Fruit fly (Drosophila melanogaster) whole organism, embryonic: ENCODE results near the gene Eig71Ej.
A peak's percentile ranks its signal among the peaks of the same experiment; 100 is the strongest.

Source experiments
- Asciz ChIP-seq: fragments of 200-800 bp; sonication (Bioruptor generic); optimal IDR thresholded peaks from 2 replicates; lab custom pipeline; 2017; ENCODE audit warnings: missing biosample characterization, mild to moderate bottlenecking, missing genetic modification characterization, missing genetic modification reagents
- BtbVII ChIP-seq: fragments of 200-800 bp; sonication (Bioruptor generic); optimal IDR thresholded peaks from 3 replicates; lab custom pipeline; 2017; ENCODE audit warnings: missing biosample characterization, mild to moderate bottlenecking, missing genetic modification characterization
- CG10565 ChIP-seq: fragments of 200-800 bp; sonication (Bioruptor generic); optimal IDR thresholded peaks from 3 replicates; lab custom pipeline; 2016; ENCODE audit warnings: missing biosample characterization, mild to moderate bottlenecking, missing genetic modification characterization
- CG12219 ChIP-seq: fragments of 200-800 bp; sonication (Bioruptor generic); optimal IDR thresholded peaks from 3 replicates; lab custom pipeline; 2018; ENCODE audit warnings: missing biosample characterization, mild to moderate bottlenecking, missing genetic modification characterization
- CG12769 ChIP-seq: fragments of 200-800 bp; sonication (Bioruptor generic); optimal IDR thresholded peaks from 2 replicates; lab custom pipeline; 2019; ENCODE audit warnings: missing biosample characterization, mild to moderate bottlenecking, missing genetic modification characterization, moderate library complexity
- CG14667 ChIP-seq: fragments of 200-800 bp; sonication (Bioruptor generic); IDR thresholded peaks from 2 replicates; pipeline ENCODE4 v1.3.6; 2022; ENCODE audit warnings: missing biosample characterization, missing genetic modification characterization
- CG14710 ChIP-seq: fragments of 200-800 bp; sonication (Bioruptor generic); optimal IDR thresholded peaks from 3 replicates; lab custom pipeline; 2019; ENCODE audit warnings: missing biosample characterization, mild to moderate bottlenecking, missing genetic modification characterization, moderate library complexity
- CG15269 ChIP-seq: fragments of 200-800 bp; sonication (Bioruptor generic); optimal IDR thresholded peaks from 2 replicates; lab custom pipeline; 2018; ENCODE audit warnings: missing biosample characterization, mild to moderate bottlenecking, missing genetic modification characterization, moderate library complexity
- CG15696 ChIP-seq: fragments of 200-800 bp; sonication (Bioruptor generic); optimal IDR thresholded peaks from 2 replicates; lab custom pipeline; 2019; ENCODE audit warnings: missing biosample characterization, mild to moderate bottlenecking, missing genetic modification characterization, moderate library complexity
- CG1602 ChIP-seq: fragments of 200-800 bp; sonication (Bioruptor generic); optimal IDR thresholded peaks from 3 replicates; lab custom pipeline; 2016; ENCODE audit warnings: missing biosample characterization, missing genetic modification characterization
- CG1792 ChIP-seq: fragments of 200-800 bp; sonication (Bioruptor generic); optimal IDR thresholded peaks from 2 replicates; lab custom pipeline; 2016; ENCODE audit warnings: missing biosample characterization, missing genetic modification characterization
- CG30431 ChIP-seq: fragments of 200-800 bp; sonication (Bioruptor generic); optimal IDR thresholded peaks from 2 replicates; lab custom pipeline; 2017; ENCODE audit warnings: missing biosample characterization, missing genetic modification characterization
- CG3163 ChIP-seq: fragments of 200-800 bp; sonication (Bioruptor generic); optimal IDR thresholded peaks from 3 replicates; lab custom pipeline; 2016; ENCODE audit warnings: missing biosample characterization, missing genetic modification characterization
- CG4360 ChIP-seq: fragments of 200-800 bp; sonication (Bioruptor generic); IDR thresholded peaks from 2 replicates; pipeline ENCODE4 v1.3.6; 2022; ENCODE audit warnings: missing biosample characterization, missing genetic modification characterization
- CG4820 ChIP-seq: fragments of 200-800 bp; sonication (Bioruptor generic); optimal IDR thresholded peaks from 3 replicates; lab custom pipeline; 2016; ENCODE audit warnings: missing biosample characterization, missing genetic modification characterization
- CG5180 ChIP-seq: fragments of 200-800 bp; sonication (Bioruptor generic); optimal IDR thresholded peaks from 3 replicates; lab custom pipeline; 2017; ENCODE audit warnings: missing biosample characterization, missing genetic modification characterization, mild to moderate bottlenecking, moderate library complexity, missing genetic modification reagents
- CG6254 ChIP-seq: fragments of 200-800 bp; sonication (Bioruptor generic); optimal IDR thresholded peaks from 3 replicates; lab custom pipeline; 2017; ENCODE audit warnings: mild to moderate bottlenecking, missing biosample characterization, missing genetic modification reagents, missing genetic modification characterization
- CG6765 ChIP-seq: fragments of 200-800 bp; sonication (Bioruptor generic); optimal IDR thresholded peaks from 3 replicates; lab custom pipeline; 2017; ENCODE audit warnings: missing biosample characterization, mild to moderate bottlenecking, missing genetic modification characterization
- CG7357 ChIP-seq: fragments of 200-800 bp; sonication (Bioruptor generic); IDR thresholded peaks from 3 replicates; pipeline ENCODE4 v1.3.6; 2022; ENCODE audit warnings: missing biosample characterization, missing genetic modification characterization
- CG7372 ChIP-seq: fragments of 200-800 bp; sonication (Bioruptor generic); IDR thresholded peaks from 2 replicates; pipeline ENCODE4 v1.3.6; 2022; ENCODE audit warnings: missing biosample characterization, missing genetic modification characterization
- CG7786 ChIP-seq: fragments of 200-800 bp; sonication (Bioruptor generic); optimal IDR thresholded peaks from 2 replicates; lab custom pipeline; 2016; ENCODE audit warnings: missing biosample characterization, missing genetic modification characterization
- CG7963 ChIP-seq: fragments of 200-800 bp; sonication (Bioruptor generic); IDR thresholded peaks from 3 replicates; pipeline ENCODE4 v1.3.6; 2022; ENCODE audit warnings: missing biosample characterization, missing genetic modification characterization; ENCODE audit not compliant: partially characterized antibody
- CG8089 ChIP-seq: fragments of 200-800 bp; sonication (Bioruptor generic); optimal IDR thresholded peaks from 3 replicates; lab custom pipeline; 2016; ENCODE audit warnings: missing biosample characterization, missing genetic modification characterization
- CG9609 ChIP-seq: fragments of 200-800 bp; sonication (Bioruptor generic); optimal IDR thresholded peaks from 3 replicates; lab custom pipeline; 2016; ENCODE audit warnings: missing biosample characterization, missing genetic modification characterization
- Dip2 ChIP-seq: fragments of 200-800 bp; sonication (Bioruptor generic); IDR thresholded peaks from 2 replicates; pipeline ENCODE4 v1.3.6; 2022; ENCODE audit warnings: missing biosample characterization, missing genetic modification characterization
- Doc2 ChIP-seq: fragments of 200-800 bp; sonication (Bioruptor generic); IDR thresholded peaks from 2 replicates; pipeline ENCODE4 v1.3.6; 2022; ENCODE audit warnings: missing biosample characterization, missing genetic modification characterization
- Gsc ChIP-seq: fragments of 200-800 bp; sonication (Bioruptor generic); IDR thresholded peaks from 2 replicates; pipeline ENCODE4 v1.3.6; 2022; ENCODE audit warnings: missing biosample characterization, missing genetic modification characterization
- H15 ChIP-seq: fragments of 200-800 bp; sonication (Bioruptor generic); IDR thresholded peaks from 3 replicates; pipeline ENCODE4 v1.3.6; 2022; ENCODE audit warnings: missing biosample characterization, missing genetic modification characterization
- HLH54F ChIP-seq: fragments of 200-800 bp; sonication (Bioruptor generic); optimal IDR thresholded peaks from 3 replicates; lab custom pipeline; 2016; ENCODE audit warnings: missing biosample characterization, missing genetic modification characterization
- Kr ChIP-seq: fragments of 200-800 bp; sonication (Bioruptor generic); optimal IDR thresholded peaks from 2 replicates; lab custom pipeline; 2017; ENCODE audit warnings: missing biosample characterization, mild to moderate bottlenecking, missing genetic modification characterization
- Mad ChIP-seq: fragments of 200-800 bp; sonication (Bioruptor generic); optimal IDR thresholded peaks from 2 replicates; lab custom pipeline; 2016; ENCODE audit warnings: missing biosample characterization, missing genetic modification characterization
- NC2α ChIP-seq: fragments of 200-800 bp; sonication (Bioruptor generic); optimal IDR thresholded peaks from 2 replicates; lab custom pipeline; 2016; ENCODE audit warnings: missing biosample characterization, missing genetic modification characterization
- Nf-YB ChIP-seq: fragments of 200-800 bp; sonication (Bioruptor generic); optimal IDR thresholded peaks from 3 replicates; lab custom pipeline; 2019; ENCODE audit warnings: missing biosample characterization, mild to moderate bottlenecking, missing genetic modification characterization, moderate library complexity
- Spps ChIP-seq: fragments of 200-800 bp; sonication (Bioruptor generic); optimal IDR thresholded peaks from 2 replicates; lab custom pipeline; 2018; ENCODE audit warnings: missing biosample characterization, mild to moderate bottlenecking, missing genetic modification characterization
- Taf1 ChIP-seq: fragments of 200-800 bp; sonication (Bioruptor generic); IDR thresholded peaks from 2 replicates; pipeline ENCODE4 v1.3.6; 2022; ENCODE audit warnings: missing biosample characterization, missing genetic modification characterization
- Tbp ChIP-seq: fragments of >200 bp; optimal IDR thresholded peaks from 2 replicates; lab custom pipeline; 2018; ENCODE audit warnings: missing biosample characterization, missing genetic modification characterization
- ara ChIP-seq: fragments of 200-800 bp; sonication (Bioruptor generic); IDR thresholded peaks from 2 replicates; pipeline ENCODE4 v1.3.6; 2022; ENCODE audit warnings: missing biosample characterization, missing genetic modification characterization
- crc ChIP-seq: fragments of 200-800 bp; sonication (Bioruptor generic); optimal IDR thresholded peaks from 2 replicates; lab custom pipeline; 2016; ENCODE audit warnings: missing biosample characterization, missing genetic modification characterization
- fd64A ChIP-seq: fragments of 200-800 bp; sonication (Bioruptor generic); optimal IDR thresholded peaks from 3 replicates; lab custom pipeline; 2018; ENCODE audit warnings: missing biosample characterization, mild to moderate bottlenecking, missing genetic modification characterization
- gem ChIP-seq: fragments of 200-800 bp; sonication (Bioruptor generic); optimal IDR thresholded peaks from 2 replicates; lab custom pipeline; 2019; ENCODE audit warnings: missing biosample characterization, mild to moderate bottlenecking, missing genetic modification characterization, moderate library complexity
- grau ChIP-seq: fragments of 200-800 bp; optimal IDR thresholded peaks from 3 replicates; lab custom pipeline; 2019; ENCODE audit warnings: missing biosample characterization, mild to moderate bottlenecking, missing genetic modification characterization, moderate library complexity
- hbn ChIP-seq: fragments of 200-800 bp; sonication (Bioruptor generic); IDR thresholded peaks from 2 replicates; pipeline ENCODE4 v1.3.6; 2022; ENCODE audit warnings: missing biosample characterization, missing genetic modification characterization; ENCODE audit not compliant: partially characterized antibody
- ind ChIP-seq: fragments of 200-800 bp; sonication (Bioruptor generic); optimal IDR thresholded peaks from 3 replicates; lab custom pipeline; 2016; ENCODE audit warnings: missing biosample characterization, missing genetic modification characterization
- pzg ChIP-seq: fragments of 200-800 bp; sonication (Bioruptor generic); optimal IDR thresholded peaks from 3 replicates; lab custom pipeline; 2018; ENCODE audit warnings: missing biosample characterization, mild to moderate bottlenecking, missing genetic modification characterization, moderate library complexity
- repo ChIP-seq: fragments of 200-800 bp; sonication (Bioruptor generic); optimal IDR thresholded peaks from 2 replicates; lab custom pipeline; 2016; ENCODE audit warnings: missing biosample characterization, missing genetic modification characterization
- slp2 ChIP-seq: fragments of 200-800 bp; sonication (Bioruptor generic); optimal IDR thresholded peaks from 2 replicates; lab custom pipeline; 2016; ENCODE audit warnings: missing biosample characterization, missing genetic modification characterization
- tin ChIP-seq: fragments of 200-800 bp; sonication (Bioruptor generic); optimal IDR thresholded peaks from 3 replicates; lab custom pipeline; 2016; ENCODE audit warnings: missing biosample characterization, missing genetic modification characterization
- unpg ChIP-seq: fragments of 200-800 bp; sonication (Bioruptor generic); optimal IDR thresholded peaks from 3 replicates; lab custom pipeline; 2018; ENCODE audit warnings: missing biosample characterization, mild to moderate bottlenecking, missing genetic modification characterization, moderate library complexity
- wor ChIP-seq: fragments of 200-800 bp; sonication (Bioruptor generic); IDR thresholded peaks from 2 replicates; pipeline ENCODE4 v1.3.6; 2022; ENCODE audit warnings: missing biosample characterization, missing genetic modification characterization
- zen ChIP-seq: fragments of 200-800 bp; sonication (Bioruptor generic); optimal IDR thresholded peaks from 3 replicates; lab custom pipeline; 2018; ENCODE audit warnings: missing biosample characterization, mild to moderate bottlenecking, missing genetic modification characterization, moderate library complexity
- zf30C ChIP-seq: fragments of 200-800 bp; sonication (Bioruptor generic); optimal IDR thresholded peaks from 3 replicates; lab custom pipeline; 2018; ENCODE audit warnings: missing biosample characterization, mild to moderate bottlenecking, missing genetic modification characterization
- zfh1 ChIP-seq: fragments of 200-800 bp; sonication (Bioruptor generic); IDR thresholded peaks from 3 replicates; pipeline ENCODE4 v1.3.6; 2022; ENCODE audit warnings: missing biosample characterization, missing genetic modification characterization

Gene Eig71Ej

dm6 chr3L:15677662-15678061, 16.8 kb upstream of the Eig71Ej start (continued):
- TF ChIP-seq zen (no peak), gem (tag; lab: Kevin White, UChicago) (peak; percentile 44), CG10565 (GFP tag; lab: Kevin White, UChicago) (no peak), Doc2 (GFP tag; lab: Robert Waterston, UW) (no peak), grau (tag; lab: Kevin White, UChicago) (peak; percentile 18), CG6765 (no peak), CG9609 (GFP tag; lab: Kevin White, UChicago) (no peak), HLH54F (GFP tag; lab: Kevin White, UChicago) (no peak), CG12769 (no peak), wor (GFP tag; lab: Robert Waterston, UW) (no peak), repo (GFP tag; lab: Kevin White, UChicago) (no peak), Gsc (GFP tag; lab: Robert Waterston, UW) (no peak), Tbp (GFP tag; lab: Kevin White, UChicago) (no peak), ara (no peak), CG1602 (GFP tag; lab: Kevin White, UChicago) (no peak), Taf1 (no peak), Dip2 (GFP tag; lab: Robert Waterston, UW) (no peak), Asciz (GFP tag; lab: Kevin White, UChicago) (no peak), hbn (GFP tag; lab: Robert Waterston, UW) (no peak), pzg (GFP tag; lab: Kevin White, UChicago) (no peak), NC2α (GFP tag; lab: Kevin White, UChicago) (no peak), ind (peak; percentile 6), CG6254 (GFP tag; lab: Kevin White, UChicago) (no peak), CG30431 (GFP tag; lab: Kevin White, UChicago) (no peak), Kr (GFP tag; lab: Kevin White, UChicago) (no peak), CG4360 (GFP tag; lab: Robert Waterston, UW) (no peak), zfh1 (GFP tag; lab: Robert Waterston, UW) (0 out of 3 replicates have a peak, but pooled peaks have one; percentile 1), CG15269 (tag; lab: Kevin White, UChicago) (peak; percentile 12), CG12219 (no peak), CG14710 (tag; lab: Kevin White, UChicago) (peak; percentile 6), unpg (GFP tag; lab: Kevin White, UChicago) (peak; percentile 17), crc (GFP tag; lab: Kevin White, UChicago) (no peak), tin (GFP tag; lab: Kevin White, UChicago) (no peak), CG14667 (GFP tag; lab: Robert Waterston, UW) (no peak)
- TF ChIP-seq, all 482 proteins: peak for 36

- TF ChIP-seq Doc2 (GFP tag; lab: Robert Waterston, UW): no peak
- TF ChIP-seq CG15696 (tag; lab: Kevin White, UChicago): peak; percentile 91
- peak; percentile 28 for TF ChIP-seq NC2α (GFP tag; lab: Kevin White, UChicago)
- TF ChIP-seq CG3163 (GFP tag; lab: Kevin White, UChicago): no peak
- peak; percentile 13 for TF ChIP-seq CG5180
- TF ChIP-seq zf30C (GFP tag; lab: Kevin White, UChicago): peak; percentile 84
- peak; percentile 54; the same call in 1 of the 3 replicates for TF ChIP-seq H15
- TF ChIP-seq Mad: peak; percentile 41
- TF ChIP-seq CG7963 (GFP tag; lab: Robert Waterston, UW): no peak
- 0 out of 2 replicates have a peak, but pooled peaks have one; percentile 21 for TF ChIP-seq CG7372
- TF ChIP-seq CG14667 (GFP tag; lab: Robert Waterston, UW): 0 out of 2 replicates have a peak, but pooled peaks have one; percentile 15
- peak; percentile 45 for TF ChIP-seq Nf-YB (GFP tag; lab: Kevin White, UChicago)
- TF ChIP-seq Spps (tag; lab: Kevin White, UChicago): peak; percentile 86
- peak; percentile 9 for TF ChIP-seq CG1792
- TF ChIP-seq BtbVII (GFP tag; lab: Kevin White, UChicago): no peak
- peak; percentile 56 for TF ChIP-seq fd64A (GFP tag; lab: Kevin White, UChicago)
- peak; percentile 36; the same call in 1 of the 3 replicates for TF ChIP-seq CG7357 (GFP tag; lab: Robert Waterston, UW)
- TF ChIP-seq CG8089 (GFP tag; lab: Kevin White, UChicago): peak; percentile 68
- peak; percentile 44 for TF ChIP-seq CG7786 (GFP tag; lab: Kevin White, UChicago)
- TF ChIP-seq slp2 (GFP tag; lab: Kevin White, UChicago): peak; percentile 53
- peak; percentile 75 for TF ChIP-seq CG4820 (GFP tag; lab: Kevin White, UChicago)
Measured at dm6 chr3L:15675111-15675510, 14.3 kb upstream of the Eig71Ej start.
